Worm (Caenorhabditis elegans): ENCODE measurements around the gene lips-7.
A peak's percentile ranks its signal among the peaks of the same experiment; 100 is the strongest.

DNA sequence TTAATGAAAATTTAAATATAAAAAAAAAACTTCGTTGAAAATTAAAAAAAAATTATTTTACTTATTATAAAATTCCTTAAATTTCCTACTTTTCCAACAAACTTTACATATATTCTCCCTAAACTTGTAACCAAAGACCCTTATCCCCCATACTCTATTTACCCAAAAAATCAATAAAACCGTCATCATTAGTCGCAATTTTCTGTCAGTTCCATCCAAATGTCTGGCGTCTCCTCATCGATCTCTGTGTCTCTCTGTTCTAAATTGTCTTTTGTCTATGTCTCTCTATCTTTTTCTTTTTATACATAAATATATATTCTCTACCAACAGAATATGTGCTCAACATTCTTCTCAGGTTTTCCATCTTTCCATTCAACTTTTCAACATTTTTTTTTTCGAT is 3.7 kb downstream of the lips-7 start:
- peak; percentile 5 for TF ChIP-seq unc-62 (GFP tag; optimal IDR thresholded peaks at IDR 0.05)
- no peak for TF ChIP-seq elt-3 (tag; optimal IDR thresholded peaks at IDR 0.05)

All from whole organism, mixed stage, embryonic.